Worm (Caenorhabditis elegans) whole organism, L3 larva: ENCODE measurements around the gene col-175.

Source experiments
- R02D3.7 ChIP-seq: fragments of 150-350 bp; optimal IDR thresholded peaks from 2 replicates; lab custom pipeline; 2014; ENCODE audit warnings: missing biosample characterization, missing genetic modification characterization
- ZK546.5 ChIP-seq: sonication (generic microtip); optimal IDR thresholded peaks from 2 replicates; lab custom pipeline; 2017; ENCODE audit warnings: missing biosample characterization, missing genetic modification characterization
- aly-2 ChIP-seq: fragments of 150-350 bp; optimal IDR thresholded peaks from 2 replicates; lab custom pipeline; 2014; ENCODE audit warnings: missing biosample characterization, missing genetic modification characterization
- ama-1 ChIP-seq: fragments of 150-350 bp; optimal IDR thresholded peaks from 2 replicates; lab custom pipeline; 2018
- ceh-16 ChIP-seq: sonication (generic microtip); optimal IDR thresholded peaks from 2 replicates; lab custom pipeline; 2017; ENCODE audit warnings: missing biosample characterization, missing genetic modification characterization
- ceh-82 ChIP-seq: fragments of 150-350 bp; optimal IDR thresholded peaks from 2 replicates; lab custom pipeline; 2014; ENCODE audit warnings: missing biosample characterization, missing genetic modification characterization
- ceh-9 ChIP-seq: sonication (generic microtip); optimal IDR thresholded peaks from 2 replicates; lab custom pipeline; 2018; ENCODE audit warnings: missing biosample characterization, missing genetic modification characterization
- elt-1 ChIP-seq: fragments of 150-350 bp; optimal IDR thresholded peaks from 2 replicates; lab custom pipeline; 2014; ENCODE audit warnings: missing biosample characterization, missing genetic modification characterization
- elt-2 ChIP-seq: sonication (generic microtip); optimal IDR thresholded peaks from 2 replicates; lab custom pipeline; 2016; ENCODE audit warnings: missing genetic modification reagents, mild to moderate bottlenecking, missing genetic modification characterization, missing compliant biosample characterization
- elt-3 ChIP-seq, 3 experiments: fragments of 150-350 bp in 1 of 3; sonication (generic microtip) in 2 of 3; optimal IDR thresholded peaks; 2 replicates in 2 of 3; 4 replicates in 1 of 3; lab custom pipeline; 2014 to 2017; ENCODE audit warnings: missing biosample characterization in 3 of 3, missing genetic modification characterization in 3 of 3
- eor-1 ChIP-seq, 2 experiments: fragments of 150-350 bp; optimal IDR thresholded peaks; 2 replicates each; lab custom pipeline; 2014 to 2018; ENCODE audit warnings: missing biosample characterization in 2 of 2, missing genetic modification characterization in 2 of 2
- fkh-2 ChIP-seq: fragments of 150-350 bp; optimal IDR thresholded peaks from 2 replicates; lab custom pipeline; 2014; ENCODE audit warnings: missing biosample characterization, missing genetic modification reagents, missing genetic modification characterization
- fos-1 ChIP-seq: fragments of 150-350 bp; optimal IDR thresholded peaks from 2 replicates; lab custom pipeline; 2014; ENCODE audit warnings: missing biosample characterization, missing genetic modification characterization
- jun-1 ChIP-seq: fragments of 150-350 bp; optimal IDR thresholded peaks from 2 replicates; lab custom pipeline; 2014; ENCODE audit warnings: missing biosample characterization, missing genetic modification reagents, missing genetic modification characterization
- lin-39 ChIP-seq: fragments of 150-350 bp; optimal IDR thresholded peaks from 2 replicates; lab custom pipeline; 2018; ENCODE audit warnings: missing biosample characterization, missing genetic modification reagents, missing genetic modification characterization
- lsy-12 ChIP-seq: sonication (generic microtip); optimal IDR thresholded peaks from 2 replicates; lab custom pipeline; 2016; ENCODE audit warnings: mild to moderate bottlenecking, missing genetic modification characterization, missing compliant biosample characterization
- mdl-1 ChIP-seq: fragments of 150-350 bp; optimal IDR thresholded peaks from 2 replicates; lab custom pipeline; 2014; ENCODE audit warnings: missing biosample characterization, missing genetic modification characterization
- mml-1 ChIP-seq: fragments of 150-350 bp; sonication (generic microtip); optimal IDR thresholded peaks from 3 replicates; lab custom pipeline; 2014; ENCODE audit warnings: missing biosample characterization, missing genetic modification characterization
- nhr-11 ChIP-seq: fragments of 150-350 bp; optimal IDR thresholded peaks from 2 replicates; lab custom pipeline; 2014; ENCODE audit warnings: missing biosample characterization, missing genetic modification characterization
- nhr-23 ChIP-seq: fragments of 150-350 bp; optimal IDR thresholded peaks from 2 replicates; lab custom pipeline; 2014; ENCODE audit warnings: missing biosample characterization, missing genetic modification reagents, missing genetic modification characterization
- nhr-237 ChIP-seq: fragments of 150-350 bp; optimal IDR thresholded peaks from 2 replicates; lab custom pipeline; 2014; ENCODE audit warnings: missing biosample characterization, missing genetic modification characterization
- nhr-25 ChIP-seq: sonication (generic microtip); optimal IDR thresholded peaks from 2 replicates; lab custom pipeline; 2017; ENCODE audit warnings: missing biosample characterization, missing genetic modification characterization
- nhr-28 ChIP-seq: fragments of 150-350 bp; optimal IDR thresholded peaks from 2 replicates; lab custom pipeline; 2014; ENCODE audit warnings: missing biosample characterization, missing genetic modification characterization
- nhr-43 ChIP-seq: sonication (generic microtip); optimal IDR thresholded peaks from 2 replicates; lab custom pipeline; 2016; ENCODE audit warnings: mild to moderate bottlenecking, missing genetic modification characterization, missing compliant biosample characterization; ENCODE audit not compliant: poor library complexity, severe bottlenecking
- nhr-67 ChIP-seq: fragments of 150-350 bp; optimal IDR thresholded peaks from 2 replicates; lab custom pipeline; 2014; ENCODE audit warnings: missing biosample characterization, missing genetic modification characterization
- nhr-76 ChIP-seq: fragments of 150-350 bp; sonication (generic microtip); optimal IDR thresholded peaks from 5 replicates; lab custom pipeline; 2014; ENCODE audit warnings: missing biosample characterization, missing genetic modification characterization
- pha-4 ChIP-seq: fragments of 150-350 bp; optimal IDR thresholded peaks from 2 replicates; lab custom pipeline; 2014; ENCODE audit warnings: missing biosample characterization, missing genetic modification reagents, missing genetic modification characterization
- sea-2 ChIP-seq: fragments of 150-350 bp; sonication (generic microtip); optimal IDR thresholded peaks from 4 replicates; lab custom pipeline; 2014; ENCODE audit warnings: missing biosample characterization, missing genetic modification reagents, missing genetic modification characterization
- skn-1 ChIP-seq: fragments of 150-350 bp; optimal IDR thresholded peaks from 2 replicates; lab custom pipeline; 2014; ENCODE audit warnings: missing biosample characterization, missing genetic modification characterization
- snpc-4 ChIP-seq: fragments of 150-350 bp; optimal IDR thresholded peaks from 2 replicates; lab custom pipeline; 2014; ENCODE audit warnings: missing biosample characterization, missing genetic modification characterization
- tbx-2 ChIP-seq: sonication (generic microtip); optimal IDR thresholded peaks from 2 replicates; lab custom pipeline; 2016; ENCODE audit warnings: mild to moderate bottlenecking, missing genetic modification characterization, missing compliant biosample characterization
- unc-39 ChIP-seq: sonication (generic microtip); optimal IDR thresholded peaks from 4 replicates; lab custom pipeline; 2017; ENCODE audit warnings: missing biosample characterization, missing genetic modification characterization
- unc-62 ChIP-seq: fragments of 150-350 bp; sonication (generic microtip); optimal IDR thresholded peaks from 4 replicates; lab custom pipeline; 2014; ENCODE audit warnings: missing biosample characterization, missing genetic modification reagents, missing genetic modification characterization
- zag-1 ChIP-seq: fragments of 150-350 bp; optimal IDR thresholded peaks from 2 replicates; lab custom pipeline; 2014; ENCODE audit warnings: missing biosample characterization, missing genetic modification characterization
- ztf-11 ChIP-seq: fragments of 150-350 bp; optimal IDR thresholded peaks from 2 replicates; lab custom pipeline; 2014; ENCODE audit warnings: missing biosample characterization, missing genetic modification characterization

The col-175 gene

ce11 chrX:9248083-9248805 is 13.8 kb upstream of the col-175 start:
- TF ChIP-seq ceh-82 (tag; lab: Kevin White, UChicago): no peak
- TF ChIP-seq unc-39 (tag; lab: Kevin White, UChicago): no peak

- TF ChIP-seq nhr-237 (tag; lab: Kevin White, UChicago): no peak
- TF ChIP-seq nhr-43: peak; percentile 27
- peak; percentile 93 for TF ChIP-seq nhr-25 (tag; lab: Kevin White, UChicago)
- TF ChIP-seq ztf-11 (tag; lab: Kevin White, UChicago): no peak
- no peak for TF ChIP-seq nhr-76 (tag; lab: Kevin White, UChicago)
- TF ChIP-seq elt-1: no peak
Measured at ce11 chrX:9246625-9247024, 12.2 kb upstream of the col-175 start.

- no peak for TF ChIP-seq ceh-9 (tag; lab: Kevin White, UChicago)
- no peak for TF ChIP-seq aly-2 (tag; lab: Kevin White, UChicago)
- no peak for TF ChIP-seq R02D3.7 (tag; lab: Kevin White, UChicago)
- no peak for TF ChIP-seq eor-1 (tag; optimal IDR thresholded peaks at IDR 0.05; lab: Kevin White, UChicago)
- TF ChIP-seq nhr-11 (tag; lab: Kevin White, UChicago): no peak
- TF ChIP-seq unc-39 (tag; lab: Kevin White, UChicago): no peak
- no peak for TF ChIP-seq elt-1
- no peak for TF ChIP-seq mml-1
Measured at ce11 chrX:9243257-9243656, 8.8 kb upstream of the col-175 start, which contains the start of gene gpa-12. TSS of gene gpa-12 (plus strand) at chrX:9243557.

DNA sequence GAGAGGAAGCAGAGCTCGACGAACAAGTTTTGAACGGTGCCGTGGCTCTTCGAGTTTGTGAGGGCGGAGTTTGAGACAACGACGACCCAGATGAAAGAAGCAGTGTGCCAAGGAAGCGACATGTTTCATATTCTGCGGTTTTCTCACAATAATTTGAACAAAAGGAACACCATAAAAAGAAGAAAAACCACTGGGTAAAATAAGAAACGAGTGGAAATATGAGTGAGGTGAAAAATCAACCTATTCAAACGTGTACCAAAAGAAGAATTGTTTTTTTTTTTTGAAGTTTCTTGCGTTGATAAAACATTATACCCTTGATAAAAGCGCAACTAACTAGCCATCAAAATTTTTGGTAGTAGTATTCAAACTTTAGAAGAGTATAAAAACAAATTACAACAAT is 7.7 kb upstream of the col-175 start, which contains the start of gene lgc-4:
Gene lgc-4, minus strand, starts transcription at position 101 of the 400 bp plus-strand sequence.
- TF ChIP-seq tbx-2 (no peak), ama-1 (lab: Kevin White, UChicago) (no peak), zag-1 (tag; lab: Kevin White, UChicago) (no peak), elt-1 (no peak), lsy-12 (tag; lab: Kevin White, UChicago) (no peak), jun-1 (tag; lab: Kevin White, UChicago) (no peak)

- no peak for TF ChIP-seq skn-1 (tag; lab: Kevin White, UChicago)
- peak; percentile 2 for TF ChIP-seq tbx-2
- TF ChIP-seq snpc-4: no peak
- TF ChIP-seq nhr-43: peak; percentile 45
Measured at ce11 chrX:9238692-9239091, 4.3 kb upstream of the col-175 start.

DNA sequence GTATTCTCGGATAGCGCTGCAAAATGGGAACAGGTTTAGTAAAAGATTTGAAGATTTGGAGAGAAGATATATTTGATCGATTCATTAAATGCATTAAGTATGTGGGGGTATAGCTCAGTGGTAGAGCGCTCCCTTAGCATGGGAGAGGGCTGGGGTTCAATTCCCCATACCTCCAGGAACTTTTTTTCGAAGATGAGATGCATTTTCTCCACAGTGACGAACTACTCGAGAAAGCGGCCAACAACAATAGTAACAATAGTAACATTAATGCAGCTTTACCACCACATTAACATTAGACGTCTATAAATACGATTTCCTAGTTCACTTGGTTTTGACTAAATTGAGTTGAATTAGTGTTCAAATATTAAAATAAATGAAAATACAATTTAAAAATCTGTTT is 3.3 kb upstream of the col-175 start:
- TF ChIP-seq lin-39 (tag; lab: Kevin White, UChicago) (no peak), nhr-76 (tag; lab: Kevin White, UChicago) (no peak), nhr-28 (no peak), lsy-12 (tag; lab: Kevin White, UChicago) (no peak), nhr-43 (peak; percentile 66), ZK546.5 (tag; lab: Kevin White, UChicago) (no peak), fkh-2 (tag; lab: Kevin White, UChicago) (no peak), unc-39 (tag; lab: Kevin White, UChicago) (no peak)

DNA sequence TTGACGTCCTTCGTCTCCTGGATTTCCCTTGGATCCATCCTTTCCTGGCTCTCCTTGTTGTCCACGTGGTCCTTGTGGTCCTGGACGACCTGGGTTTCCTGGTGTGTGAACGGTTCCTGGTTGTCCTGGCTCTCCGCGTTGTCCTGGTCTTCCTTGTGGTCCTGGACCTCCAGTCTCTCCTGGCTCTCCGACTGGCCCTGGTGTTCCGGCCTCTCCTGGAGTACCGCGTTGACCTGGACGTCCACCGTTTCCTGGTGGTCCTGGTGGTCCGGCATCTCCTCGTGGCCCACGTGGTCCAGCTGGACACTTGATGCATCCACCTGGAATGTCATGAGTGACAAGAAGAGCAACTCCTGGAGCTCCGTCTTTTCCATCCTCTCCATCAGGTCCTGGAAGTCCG is 613 bp downstream of the col-175 start:
- TF ChIP-seq nhr-43: no peak
- no peak for TF ChIP-seq ztf-11 (tag; lab: Kevin White, UChicago)
- TF ChIP-seq sea-2: no peak
- no peak for TF ChIP-seq eor-1 (tag; optimal IDR thresholded peaks at IDR 0.05; lab: Kevin White, UChicago)
- no peak for TF ChIP-seq nhr-23 (tag; lab: Kevin White, UChicago)
- TF ChIP-seq unc-62 (GFP tag; lab: Kevin White, UChicago): no peak
- no peak for TF ChIP-seq ceh-16 (tag; lab: Kevin White, UChicago)
- no peak for TF ChIP-seq nhr-67 (tag; lab: Kevin White, UChicago)
- TF ChIP-seq mml-1: no peak
- TF ChIP-seq elt-2 (tag; lab: Kevin White, UChicago): no peak
- TF ChIP-seq elt-3 (tag; optimal IDR thresholded peaks at IDR 0.05; lab: Kevin White, UChicago): no peak
- TF ChIP-seq snpc-4: no peak
- no peak for TF ChIP-seq fos-1 (tag; lab: Kevin White, UChicago)
- TF ChIP-seq nhr-28: no peak
- no peak for TF ChIP-seq zag-1 (tag; lab: Kevin White, UChicago)
- no peak for TF ChIP-seq ceh-9 (tag; lab: Kevin White, UChicago)
- TF ChIP-seq mdl-1: no peak
- TF ChIP-seq ceh-82 (tag; lab: Kevin White, UChicago): no peak
- no peak for TF ChIP-seq fkh-2 (tag; lab: Kevin White, UChicago)
- no peak for TF ChIP-seq pha-4 (tag; lab: Kevin White, UChicago)
